Fruit fly (Drosophila melanogaster): ENCODE measurements around the gene CG43867.

DNA sequence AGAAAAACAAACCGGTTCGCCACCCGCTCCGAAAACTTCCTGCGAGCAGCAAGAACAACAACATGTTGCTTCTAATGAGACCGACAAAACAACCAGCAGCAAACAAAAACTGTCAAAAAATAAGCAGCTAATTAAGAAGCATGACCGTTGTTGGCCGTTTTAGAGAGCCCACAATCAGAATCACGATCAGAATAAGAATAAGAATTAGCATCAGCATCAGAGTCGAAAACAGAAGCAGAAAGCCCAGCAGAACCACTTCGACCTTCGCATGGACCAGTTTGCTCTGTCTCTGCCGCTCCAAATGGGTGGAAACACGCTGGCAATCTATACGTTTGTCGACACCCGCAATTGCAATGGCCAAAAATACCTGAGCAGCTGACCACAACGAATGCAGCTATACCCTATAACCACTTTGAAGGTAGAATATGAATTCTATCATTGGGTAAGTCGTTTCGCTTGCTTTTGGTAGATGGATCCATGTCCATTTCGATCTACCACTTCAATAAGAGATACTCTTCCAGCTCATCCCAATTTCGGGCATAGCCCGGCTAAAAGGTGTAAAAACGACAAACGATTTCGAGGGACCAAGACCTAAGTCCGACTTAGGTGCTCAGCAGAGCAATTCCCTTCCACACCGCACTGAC lies 28.2 kb downstream of the CG43867 start:
- TF ChIP-seq CG17806 (tag; optimal IDR thresholded peaks at IDR 0.05) (no peak), EcR (GFP tag; optimal IDR thresholded peaks at IDR 0.05) (no peak)
